Worm (Caenorhabditis elegans) whole organism, midembryonic: Measurements from ENCODE around the gene srw-14.
"Not testable (repeated sequence)": the region's sequence is repeated elsewhere in the genome, so short reads cannot be mapped to it uniquely, and the experiment has no call there.

ENCODE experiments used
- T22C8.4 ChIP-seq: fragments of 200-800 bp; sonication (Bioruptor generic); IDR thresholded peaks from 2 replicates; pipeline ENCODE4 v1.3.6; 2022; ENCODE audit warnings: missing genetic modification characterization, missing compliant biosample characterization
- cog-1 ChIP-seq: sonication (generic microtip); optimal IDR thresholded peaks from 2 replicates; lab custom pipeline; 2016; ENCODE audit warnings: missing genetic modification characterization, missing compliant biosample characterization
- flt-1 ChIP-seq: fragments of 200-800 bp; sonication (Bioruptor generic); IDR thresholded peaks from 2 replicates; pipeline ENCODE4 v1.3.6; 2022; ENCODE audit warnings: missing genetic modification characterization, missing compliant biosample characterization
- klf-2 ChIP-seq: fragments of 200-800 bp; sonication (Bioruptor generic); conservative IDR thresholded peaks from 2 replicates; pipeline ENCODE4 v1.3.6; 2022; ENCODE audit warnings: missing genetic modification reagents, missing genetic modification characterization, missing compliant biosample characterization
- med-1 ChIP-seq: sonication (generic microtip); optimal IDR thresholded peaks from 2 replicates; lab custom pipeline; 2017; ENCODE audit warnings: missing genetic modification characterization, mild to moderate bottlenecking, missing compliant biosample characterization, antibody characterized with exemption, missing genetic modification reagents; ENCODE audit not compliant: insufficient read depth
- ref-1 ChIP-seq: fragments of 200-800 bp; sonication (Bioruptor generic); conservative IDR thresholded peaks from 2 replicates; pipeline ENCODE4 v1.3.6; 2022; ENCODE audit warnings: missing genetic modification reagents, missing genetic modification characterization, missing compliant biosample characterization
- tab-1 ChIP-seq: fragments of 200-800 bp; sonication (Bioruptor generic); IDR thresholded peaks from 2 replicates; pipeline ENCODE4 v1.3.6; 2022; ENCODE audit warnings: missing genetic modification characterization, missing compliant biosample characterization
- ztf-23 ChIP-seq: fragments of 200-800 bp; sonication (Bioruptor generic); IDR thresholded peaks from 2 replicates; pipeline ENCODE4 v1.3.6; 2022; ENCODE audit warnings: missing genetic modification reagents, missing genetic modification characterization, missing compliant biosample characterization
- ztf-29 ChIP-seq: fragments of 200-800 bp; sonication (Bioruptor generic); IDR thresholded peaks from 2 replicates; pipeline ENCODE4 v1.3.6; 2022; ENCODE audit warnings: missing genetic modification reagents, missing genetic modification characterization, missing compliant biosample characterization

srw-14 gene

DNA sequence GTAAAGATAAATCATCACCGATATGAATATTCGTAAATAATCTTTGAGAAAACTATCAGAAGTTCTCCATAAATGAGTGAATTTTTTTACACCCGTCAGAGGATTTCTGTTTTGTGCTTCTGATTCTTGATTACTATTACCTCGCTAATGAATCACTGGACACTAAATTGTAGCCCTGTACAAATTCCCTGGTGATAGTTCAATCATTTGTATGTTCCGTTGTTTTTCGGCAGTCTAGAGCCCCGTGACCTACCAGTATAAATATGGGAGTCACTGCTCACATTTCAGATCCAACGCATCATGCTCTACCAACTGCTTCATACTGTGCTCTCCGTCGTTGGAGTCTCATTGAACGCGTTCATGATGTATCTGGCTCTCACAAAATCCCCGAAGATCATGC lies 24.6 kb downstream of the srw-14 start, which contains the start of gene srd-28:
TSS of gene srd-28 (plus strand) at position 301 of the 400 bp plus-strand sequence.
- not testable (repeated sequence) for TF ChIP-seq ref-1; tab-1 (GFP tag; lab: Robert Waterston, UW); ztf-23 (GFP tag; lab: Robert Waterston, UW)

DNA sequence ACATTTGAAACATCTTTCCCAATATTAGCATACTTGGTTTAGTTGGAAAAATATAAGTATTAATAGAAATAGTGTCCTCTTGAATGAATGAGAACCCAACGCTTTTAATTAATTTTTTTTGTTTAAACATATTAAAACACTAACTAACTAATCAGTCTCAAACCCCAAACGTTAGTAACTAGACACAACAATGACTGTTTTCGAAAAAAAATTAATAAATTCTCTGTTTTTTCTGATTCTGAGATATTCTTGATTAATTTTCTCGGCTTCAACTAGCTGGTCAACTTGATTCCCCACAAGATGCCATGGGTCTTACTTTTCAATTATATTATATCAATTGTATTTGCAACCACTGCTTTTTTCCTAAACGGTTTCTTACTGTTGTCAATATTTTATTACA lies 26.3 kb downstream of the srw-14 start, which contains the start of gene srbc-76:
TSS of gene srbc-76 (plus strand) at position 301 of the 400 bp plus-strand sequence.
- TF ChIP-seq klf-2 (GFP tag; lab: Robert Waterston, UW) (no peak), flt-1 (no peak), tab-1 (GFP tag; lab: Robert Waterston, UW) (no peak), ztf-29 (no peak), cog-1 (tag; lab: Kevin White, UChicago) (no peak), med-1 (GFP tag; lab: Kevin White, UChicago) (no peak), ref-1 (no peak), ztf-23 (GFP tag; lab: Robert Waterston, UW) (no peak), T22C8.4 (GFP tag; lab: Robert Waterston, UW) (no peak)

DNA sequence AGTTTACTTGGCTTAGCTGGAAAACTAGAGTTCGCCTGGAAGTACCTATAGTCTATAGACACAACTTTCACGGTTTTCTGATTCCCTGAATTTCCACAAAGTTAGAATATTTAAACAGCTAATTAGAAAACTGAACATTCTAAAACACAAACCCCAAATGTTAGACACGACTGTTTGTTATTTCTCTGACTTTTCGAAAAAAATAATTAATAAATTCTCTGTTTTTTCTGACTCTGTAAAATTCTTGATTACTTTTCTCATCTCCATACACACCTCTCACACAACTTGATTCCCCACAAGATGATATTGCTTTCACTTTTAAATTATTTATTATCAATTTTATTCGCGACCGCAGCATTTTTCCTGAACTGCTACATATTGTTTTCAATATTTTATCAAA lies 27.8 kb downstream of the srw-14 start, which contains the start of gene srbc-75:
TSS of gene srbc-75 (plus strand) at position 301 of the 400 bp plus-strand sequence.
- no peak for TF ChIP-seq ref-1

DNA sequence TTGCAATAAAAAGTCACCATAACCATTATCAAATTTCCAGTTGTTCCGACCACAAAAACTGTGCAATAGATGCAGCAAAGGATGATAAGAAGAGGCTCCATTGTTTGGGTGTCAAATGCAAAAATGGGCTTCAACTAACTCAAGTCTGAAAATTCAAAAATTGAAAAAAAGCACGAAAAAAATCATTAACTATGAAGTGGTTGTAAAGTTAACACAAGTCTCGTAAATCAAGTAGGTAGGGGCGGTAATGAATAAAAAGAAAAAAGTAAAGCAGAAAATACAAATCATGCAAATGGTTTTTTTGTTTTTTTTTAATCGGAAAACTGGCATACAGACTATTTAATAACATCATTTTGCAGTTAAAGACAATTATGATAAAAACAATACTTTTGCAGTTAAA lies 30.9 kb downstream of the srw-14 start, which contains the start of gene srsx-39:
TSS of gene srsx-39 (minus strand) at position 101 of the 400 bp plus-strand sequence.
- not testable (repeated sequence) for TF ChIP-seq ref-1; tab-1 (GFP tag; lab: Robert Waterston, UW); klf-2 (GFP tag; lab: Robert Waterston, UW)

DNA sequence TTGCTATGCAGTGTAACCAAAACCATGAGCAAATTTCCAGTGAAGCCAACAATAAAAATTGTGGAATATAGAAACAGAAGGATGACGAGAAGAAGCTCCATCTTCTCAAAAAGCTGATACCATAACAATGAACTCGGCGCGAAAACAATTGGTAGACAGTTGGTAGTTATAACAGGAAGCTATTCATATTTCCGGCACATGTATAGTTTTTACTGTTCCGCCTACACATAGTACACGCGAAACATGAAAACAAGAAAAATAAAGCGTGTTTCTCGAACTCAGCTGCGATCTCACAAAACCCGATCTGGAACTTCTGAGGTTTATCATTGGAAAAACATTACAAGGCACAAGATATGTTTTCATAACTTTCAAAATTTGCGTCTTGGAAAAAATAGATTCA lies 33.3 kb downstream of the srw-14 start, which contains the start of gene srsx-37:
TSS of gene srsx-37 (minus strand) at position 101 of the 400 bp plus-strand sequence.
- TF ChIP-seq ref-1 = no peak
- TF ChIP-seq med-1 (GFP tag; lab: Kevin White, UChicago) = no peak
- no peak for TF ChIP-seq T22C8.4 (GFP tag; lab: Robert Waterston, UW)
- TF ChIP-seq klf-2 (GFP tag; lab: Robert Waterston, UW) = no peak
- TF ChIP-seq flt-1 = no peak
- no peak for TF ChIP-seq cog-1 (tag; lab: Kevin White, UChicago)
- TF ChIP-seq ztf-23 (GFP tag; lab: Robert Waterston, UW) = no peak
- no peak for TF ChIP-seq tab-1 (GFP tag; lab: Robert Waterston, UW)
- no peak for TF ChIP-seq ztf-29

DNA sequence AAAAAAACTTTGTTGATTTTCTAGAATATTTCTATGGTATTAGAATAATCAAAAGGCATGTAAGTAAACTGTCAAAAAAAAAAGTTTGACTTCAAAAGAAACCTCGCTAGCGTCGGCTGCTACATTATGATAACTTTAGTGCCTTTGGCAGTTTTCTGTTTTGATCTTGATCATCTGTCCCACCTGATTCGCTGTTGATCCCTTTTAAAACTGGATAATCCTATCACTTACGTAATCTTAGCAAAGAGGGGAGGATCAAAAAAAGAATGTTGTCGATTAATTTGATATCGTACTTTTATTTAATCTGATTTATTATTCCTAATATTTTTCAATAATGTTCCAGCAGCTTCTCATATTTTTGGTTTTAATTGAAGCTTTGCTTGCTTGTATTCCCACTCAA lies 34.2 kb downstream of the srw-14 start, which contains the start of gene M01B2.8:
TSS of gene M01B2.8 (plus strand) at position 301 of the 400 bp plus-strand sequence.
- TF ChIP-seq ztf-23 (GFP tag; lab: Robert Waterston, UW) (no peak), ztf-29 (no peak), flt-1 (no peak), ref-1 (no peak), tab-1 (GFP tag; lab: Robert Waterston, UW) (no peak), klf-2 (GFP tag; lab: Robert Waterston, UW) (no peak), T22C8.4 (GFP tag; lab: Robert Waterston, UW) (no peak), med-1 (GFP tag; lab: Kevin White, UChicago) (no peak), cog-1 (tag; lab: Kevin White, UChicago) (no peak)

DNA sequence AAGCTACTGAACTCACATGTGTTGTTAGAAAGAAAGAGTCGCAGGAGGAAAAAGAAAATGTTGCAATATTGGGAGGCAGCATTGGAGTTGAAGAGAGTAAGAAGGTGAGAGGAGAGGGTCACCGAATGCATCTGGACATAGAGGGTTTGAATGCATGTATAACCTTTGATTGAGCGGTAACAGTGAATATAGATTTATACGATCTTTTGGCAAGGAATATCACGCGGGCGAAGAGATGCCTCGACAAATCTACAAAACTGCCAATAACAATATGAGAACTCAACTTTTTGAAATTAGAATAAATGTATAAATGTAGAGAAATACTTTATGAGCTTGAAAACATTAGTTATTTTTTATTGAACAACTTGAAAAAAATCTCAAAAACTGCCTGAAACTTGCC lies 36.6 kb downstream of the srw-14 start, which contains the start of gene M01B2.10:
TSS of gene M01B2.10 (minus strand) at position 101 of the 400 bp plus-strand sequence.
- not testable (repeated sequence) for TF ChIP-seq tab-1 (GFP tag; lab: Robert Waterston, UW); T22C8.4 (GFP tag; lab: Robert Waterston, UW); ztf-29

DNA sequence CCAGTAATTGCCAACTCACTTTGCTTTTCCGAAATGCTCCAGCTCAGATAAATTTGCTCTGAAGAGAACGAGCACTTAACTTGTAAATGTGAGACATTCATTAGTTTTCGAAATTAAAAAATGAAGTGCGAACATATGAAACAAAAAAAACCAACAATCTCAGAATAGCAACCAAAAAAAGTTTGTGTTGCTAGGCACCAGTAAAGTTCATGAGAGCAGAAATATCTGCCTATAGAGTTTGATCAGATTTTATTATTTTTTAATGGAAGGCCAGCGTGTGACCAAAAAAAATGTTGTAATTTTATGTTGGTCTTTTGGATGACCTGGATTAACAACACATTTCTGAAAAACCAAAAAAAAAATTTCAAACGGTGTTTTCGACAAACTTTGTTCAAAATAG lies 38.4 kb downstream of the srw-14 start, which contains the start of gene M01B2.12:
TSS of gene M01B2.12 (minus strand) at position 101 of the 400 bp plus-strand sequence.
- no peak for TF ChIP-seq tab-1 (GFP tag; lab: Robert Waterston, UW)
- TF ChIP-seq med-1 (GFP tag; lab: Kevin White, UChicago) = no peak
- TF ChIP-seq flt-1 = no peak
- TF ChIP-seq cog-1 (tag; lab: Kevin White, UChicago) = no peak
- no peak for TF ChIP-seq ref-1
- no peak for TF ChIP-seq T22C8.4 (GFP tag; lab: Robert Waterston, UW)

DNA sequence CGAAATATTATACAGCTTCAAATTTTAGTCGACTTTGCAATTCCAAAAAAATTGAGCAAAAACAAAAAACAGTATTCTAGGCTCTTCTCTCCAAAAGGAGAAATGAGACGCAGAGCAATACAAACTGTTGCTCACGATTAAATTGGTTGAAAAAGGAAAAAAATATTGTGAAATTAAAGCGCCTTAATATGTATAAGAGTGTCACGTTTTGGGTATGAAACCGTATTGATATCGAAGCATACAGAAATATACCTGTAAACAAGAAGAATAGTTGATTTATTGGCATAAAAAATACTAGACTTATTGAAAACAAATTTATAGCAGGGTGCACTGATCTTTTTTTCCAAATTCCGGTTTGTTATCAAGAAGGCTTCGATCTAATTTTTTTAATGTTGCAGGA lies 40.1 kb downstream of the srw-14 start, which contains the start of gene M01B2.13:
TSS of gene M01B2.13 (minus strand) at position 101 of the 400 bp plus-strand sequence.
- TF ChIP-seq med-1 (GFP tag; lab: Kevin White, UChicago) (no peak), tab-1 (GFP tag; lab: Robert Waterston, UW) (no peak), klf-2 (GFP tag; lab: Robert Waterston, UW) (no peak), T22C8.4 (GFP tag; lab: Robert Waterston, UW) (no peak), ref-1 (no peak), ztf-23 (GFP tag; lab: Robert Waterston, UW) (no peak), cog-1 (tag; lab: Kevin White, UChicago) (no peak), flt-1 (no peak)

DNA sequence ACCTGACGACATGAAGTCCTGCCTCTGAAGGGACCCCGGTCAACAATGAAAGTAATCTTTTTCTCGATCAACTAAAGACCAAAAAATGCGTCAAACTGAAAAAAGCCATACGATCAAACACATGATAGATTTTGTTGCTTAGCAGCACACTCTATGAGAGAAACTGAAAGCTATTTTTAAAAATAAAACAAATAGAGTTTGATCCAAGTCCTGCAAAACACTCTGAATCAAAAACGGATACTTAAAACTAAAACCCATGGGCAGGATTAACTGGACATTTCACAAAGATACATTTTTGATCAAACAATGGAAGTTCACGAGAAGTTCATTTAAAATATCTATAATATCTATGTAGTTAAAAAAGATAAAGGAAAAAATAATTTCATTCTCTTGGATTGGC lies 41.7 kb downstream of the srw-14 start, which contains the start of gene T10H4.13:
TSS of gene T10H4.13 (minus strand) at position 101 of the 400 bp plus-strand sequence.
- TF ChIP-seq cog-1 (tag; lab: Kevin White, UChicago) (no peak), T22C8.4 (GFP tag; lab: Robert Waterston, UW) (no peak), med-1 (GFP tag; lab: Kevin White, UChicago) (no peak), tab-1 (GFP tag; lab: Robert Waterston, UW) (no peak), ref-1 (no peak), ztf-23 (GFP tag; lab: Robert Waterston, UW) (no peak), flt-1 (no peak), ztf-29 (no peak), klf-2 (GFP tag; lab: Robert Waterston, UW) (no peak)
